ENCODE assay signal across 4 fruit fly cellular contexts in genomic region chr3R:24203426-24203825, dm6.
TF ChIP-seq lines count a peak whose summit lies in the region.

No protein-coding gene starts in this region.

- no peak for TF ChIP-seq CTCF in whole organism, embryonic (GFP tag; optimal IDR thresholded peaks at IDR 0.05; lab: Kevin White, UChicago)

TF ChIP-seq in whole organism, embryonic, 481 proteins besides CTCF, POLR2A, EP300 and RAD21 (continues in another document):
- TF ChIP-seq gem (tag; optimal IDR thresholded peaks at IDR 0.05; lab: Kevin White, UChicago) (peak; percentile 53), CG8281 (tag; optimal IDR thresholded peaks at IDR 0.05; lab: Kevin White, UChicago) (no peak), HLH3B (GFP tag; IDR thresholded peaks at IDR 0.05; lab: Robert Waterston, UW) (0 out of 2 replicates have a peak, but pooled peaks have one; percentile 11), CG14710 (tag; optimal IDR thresholded peaks at IDR 0.05; lab: Kevin White, UChicago) (peak; percentile 3), nmo (GFP tag; optimal IDR thresholded peaks at IDR 0.05; lab: Kevin White, UChicago) (peak; percentile 35), Dad (GFP tag; optimal IDR thresholded peaks at IDR 0.05; lab: Kevin White, UChicago) (no peak), CG2875 (GFP tag; optimal IDR thresholded peaks at IDR 0.05; lab: Kevin White, UChicago) (peak; percentile 15), CG11696 (GFP tag; IDR thresholded peaks at IDR 0.05; lab: Robert Waterston, UW) (peak; percentile 52), Mes4 (GFP tag; optimal IDR thresholded peaks at IDR 0.05; lab: Kevin White, UChicago) (no peak), insv (GFP tag; optimal IDR thresholded peaks at IDR 0.05; lab: Kevin White, UChicago) (no peak), H15 (GFP tag; IDR thresholded peaks at IDR 0.05; lab: Robert Waterston, UW) (no peak), CG18262 (tag; optimal IDR thresholded peaks at IDR 0.05; lab: Kevin White, UChicago) (peak; percentile 15), sisA (GFP tag; IDR thresholded peaks at IDR 0.05; lab: Robert Waterston, UW) (no peak), CG8388 (GFP tag; optimal IDR thresholded peaks at IDR 0.05; lab: Kevin White, UChicago) (peak; percentile 44), Nf-YA (GFP tag; IDR thresholded peaks at IDR 0.05; lab: Robert Waterston, UW) (no peak), Xrp1 (GFP tag; IDR thresholded peaks at IDR 0.05; lab: Robert Waterston, UW) (peak; percentile 53; the same call in 1 of the 2 replicates), Sox100B (GFP tag; optimal IDR thresholded peaks at IDR 0.05; lab: Kevin White, UChicago) (peak; percentile 50), CG7987 (GFP tag; optimal IDR thresholded peaks at IDR 0.05; lab: Kevin White, UChicago) (no peak), lola (GFP tag; optimal IDR thresholded peaks at IDR 0.05; lab: Kevin White, UChicago) (peak in 1 of 3 experiments; percentile 17), unpg (GFP tag; optimal IDR thresholded peaks at IDR 0.05; lab: Kevin White, UChicago) (peak; percentile 36), CG3407 (GFP tag; optimal IDR thresholded peaks at IDR 0.05; lab: Kevin White, UChicago) (no peak), BEAF-32 (GFP tag; optimal IDR thresholded peaks at IDR 0.05; lab: Kevin White, UChicago) (no peak), CG32772 (GFP tag; IDR thresholded peaks at IDR 0.05; lab: Robert Waterston, UW) (no peak)

TF ChIP-seq in whole organism, prepupa, 60 proteins besides CTCF, POLR2A, EP300 and RAD21 (continues in another document):
- TF ChIP-seq CG10631 (GFP tag; optimal IDR thresholded peaks at IDR 0.05; lab: Kevin White, UChicago) (peak; percentile 79), spab (GFP tag; optimal IDR thresholded peaks at IDR 0.05; lab: Kevin White, UChicago) (peak; percentile 69), CG4318 (GFP tag; optimal IDR thresholded peaks at IDR 0.05; lab: Kevin White, UChicago) (peak; percentile 76), eg (GFP tag; IDR thresholded peaks at IDR 0.05; lab: Robert Waterston, UW) (peak; percentile 84), CG8632 (GFP tag; optimal IDR thresholded peaks at IDR 0.05; lab: Kevin White, UChicago) (peak; percentile 85), dac (GFP tag; optimal IDR thresholded peaks at IDR 0.05; lab: Kevin White, UChicago) (peak; percentile 80), Sox14 (GFP tag; optimal IDR thresholded peaks at IDR 0.05; lab: Kevin White, UChicago) (peak; percentile 89), CG11902 (GFP tag; optimal IDR thresholded peaks at IDR 0.05; lab: Kevin White, UChicago) (peak; percentile 69), Hr39 (GFP tag; optimal IDR thresholded peaks at IDR 0.05; lab: Kevin White, UChicago) (peak; percentile 83), CG8319 (GFP tag; optimal IDR thresholded peaks at IDR 0.05; lab: Kevin White, UChicago) (peak; percentile 72), CG8119 (GFP tag; IDR thresholded peaks at IDR 0.05; lab: Robert Waterston, UW) (peak; percentile 94), CG32006 (GFP tag; optimal IDR thresholded peaks at IDR 0.05; lab: Kevin White, UChicago) (peak; percentile 90), svp (GFP tag; lab: Kevin White, UChicago) (peak; percentile 94), cyc (GFP tag; optimal IDR thresholded peaks at IDR 0.05; lab: Kevin White, UChicago) (peak; percentile 76), esn (GFP tag; optimal IDR thresholded peaks at IDR 0.05; lab: Kevin White, UChicago) (peak; percentile 89), achi (GFP tag; optimal IDR thresholded peaks at IDR 0.05; lab: Kevin White, UChicago) (peak; percentile 86), Lpt (GFP tag; optimal IDR thresholded peaks at IDR 0.05; lab: Kevin White, UChicago) (peak; percentile 88), Smox (GFP tag; optimal IDR thresholded peaks at IDR 0.05; lab: Kevin White, UChicago) (peak; percentile 81), pdm3 (GFP tag; optimal IDR thresholded peaks at IDR 0.05; lab: Kevin White, UChicago) (peak; percentile 89), lz (GFP tag; optimal IDR thresholded peaks at IDR 0.05; lab: Kevin White, UChicago) (peak; percentile 84), CG15336 (GFP tag; IDR thresholded peaks at IDR 0.05; lab: Robert Waterston, UW) (peak; percentile 94), ss (GFP tag; optimal IDR thresholded peaks at IDR 0.05; lab: Kevin White, UChicago) (peak; percentile 82 to 86), Gug (GFP tag; IDR thresholded peaks at IDR 0.05; lab: Robert Waterston, UW) (peak; percentile 80), fkh (GFP tag; optimal IDR thresholded peaks at IDR 0.05; lab: Kevin White, UChicago) (no peak)

TF ChIP-seq in whole organism, pupa, 21 proteins besides CTCF, POLR2A, EP300 and RAD21:
- peak; percentile 84 for TF ChIP-seq CG8301 (tag; optimal IDR thresholded peaks at IDR 0.05; lab: Kevin White, UChicago)
- TF ChIP-seq CG13204 (GFP tag; optimal IDR thresholded peaks at IDR 0.05; lab: Kevin White, UChicago): peak; percentile 10
- peak; percentile 80 for TF ChIP-seq Snoo (tag; optimal IDR thresholded peaks at IDR 0.05; lab: Kevin White, UChicago)
- TF ChIP-seq fd96Ca (GFP tag; IDR thresholded peaks at IDR 0.05; lab: Robert Waterston, UW): peak; percentile 88
- TF ChIP-seq CG8159 (tag; optimal IDR thresholded peaks at IDR 0.05; lab: Kevin White, UChicago): peak; percentile 81
- peak; percentile 44 for TF ChIP-seq CG12605 (GFP tag; IDR thresholded peaks at IDR 0.05; lab: Robert Waterston, UW)
- TF ChIP-seq rn (GFP tag; IDR thresholded peaks at IDR 0.05; lab: Robert Waterston, UW): 0 out of 2 replicates have a peak, but pooled peaks have one; percentile 18
- TF ChIP-seq Pif1B (GFP tag; optimal IDR thresholded peaks at IDR 0.05; lab: Kevin White, UChicago): peak; percentile 84
- TF ChIP-seq CG32121 (GFP tag; IDR thresholded peaks at IDR 0.05; lab: Robert Waterston, UW): peak; percentile 84
- TF ChIP-seq D1 (tag; optimal IDR thresholded peaks at IDR 0.05; lab: Kevin White, UChicago): no peak
- peak; percentile 87 for TF ChIP-seq CG14655 (GFP tag; optimal IDR thresholded peaks at IDR 0.05; lab: Kevin White, UChicago)
- peak; percentile 83 for TF ChIP-seq CG4496 (GFP tag; IDR thresholded peaks at IDR 0.05; lab: Robert Waterston, UW)
- peak; percentile 83 for TF ChIP-seq Pif1A (GFP tag; optimal IDR thresholded peaks at IDR 0.05; lab: Kevin White, UChicago)
- peak; percentile 61 for TF ChIP-seq CG34367 (tag; optimal IDR thresholded peaks at IDR 0.05; lab: Kevin White, UChicago)
- TF ChIP-seq Ets98B (GFP tag; IDR thresholded peaks at IDR 0.05; lab: Robert Waterston, UW): peak; percentile 76
- TF ChIP-seq CG17806 (tag; optimal IDR thresholded peaks at IDR 0.05; lab: Kevin White, UChicago): peak; percentile 73
- peak; percentile 13; the same call in 1 of the 2 replicates for TF ChIP-seq CG10348 (GFP tag; IDR thresholded peaks at IDR 0.05; lab: Robert Waterston, UW)
- TF ChIP-seq EcR (GFP tag; optimal IDR thresholded peaks at IDR 0.05; lab: Kevin White, UChicago): peak; percentile 46
- peak; percentile 78 for TF ChIP-seq CG9948 (tag; optimal IDR thresholded peaks at IDR 0.05; lab: Kevin White, UChicago)
- TF ChIP-seq gl (tag; optimal IDR thresholded peaks at IDR 0.05; lab: Kevin White, UChicago): peak; percentile 37
- peak; percentile 82 for TF ChIP-seq CG15710 (tag; optimal IDR thresholded peaks at IDR 0.05; lab: Kevin White, UChicago)

TF ChIP-seq in whole organism, wandering third instar larva, 38 proteins besides CTCF, POLR2A, EP300 and RAD21 (continues in another document):
- peak; percentile 61 for TF ChIP-seq sage (GFP tag; optimal IDR thresholded peaks at IDR 0.05; lab: Kevin White, UChicago)
- no peak for TF ChIP-seq sv (GFP tag; optimal IDR thresholded peaks at IDR 0.05; lab: Kevin White, UChicago)
- TF ChIP-seq Hr78 (GFP tag; optimal IDR thresholded peaks at IDR 0.05; lab: Kevin White, UChicago): no peak
- peak; percentile 54 for TF ChIP-seq psq (GFP tag; optimal IDR thresholded peaks at IDR 0.05; lab: Kevin White, UChicago)
- TF ChIP-seq tai (GFP tag; optimal IDR thresholded peaks at IDR 0.05; lab: Kevin White, UChicago): no peak
- TF ChIP-seq woc (GFP tag; optimal IDR thresholded peaks at IDR 0.05; lab: Kevin White, UChicago): peak; percentile 81
- peak in 1 of 2 experiments; percentile 76 for TF ChIP-seq foxo (GFP tag; optimal IDR thresholded peaks at IDR 0.05; lab: Kevin White, UChicago)
- TF ChIP-seq N (GFP tag; optimal IDR thresholded peaks at IDR 0.05; lab: Kevin White, UChicago): no peak
- peak; percentile 67 for TF ChIP-seq HLH106 (tag; optimal IDR thresholded peaks at IDR 0.05; lab: Kevin White, UChicago)
- no peak for TF ChIP-seq CrebA (GFP tag; optimal IDR thresholded peaks at IDR 0.05; lab: Kevin White, UChicago; ENCODE audit: borderline replicate concordance)
- TF ChIP-seq GATAd (GFP tag; optimal IDR thresholded peaks at IDR 0.05; lab: Kevin White, UChicago): no peak
- no peak for TF ChIP-seq Mio (GFP tag; optimal IDR thresholded peaks at IDR 0.05; lab: Kevin White, UChicago)
- no peak for TF ChIP-seq Dif (GFP tag; optimal IDR thresholded peaks at IDR 0.05; lab: Kevin White, UChicago; ENCODE audit: partially characterized antibody)
- no peak for TF ChIP-seq brk (GFP tag; optimal IDR thresholded peaks at IDR 0.05; lab: Kevin White, UChicago)
- no peak for TF ChIP-seq Abd-B (GFP tag; optimal IDR thresholded peaks at IDR 0.05; lab: Kevin White, UChicago)
- TF ChIP-seq rgr (GFP tag; optimal IDR thresholded peaks at IDR 0.05; lab: Kevin White, UChicago): peak; percentile 70
- no peak for TF ChIP-seq CG9705 (GFP tag; optimal IDR thresholded peaks at IDR 0.05; lab: Kevin White, UChicago)
- no peak for TF ChIP-seq Jra (GFP tag; optimal IDR thresholded peaks at IDR 0.05; lab: Kevin White, UChicago)
- peak; percentile 74 for TF ChIP-seq OdsH (GFP tag; optimal IDR thresholded peaks at IDR 0.05; lab: Kevin White, UChicago)
- TF ChIP-seq pan (optimal IDR thresholded peaks at IDR 0.05; lab: Kevin White, UChicago): no peak
- TF ChIP-seq lola (GFP tag; optimal IDR thresholded peaks at IDR 0.05; lab: Kevin White, UChicago): no peak
- TF ChIP-seq br (GFP tag; optimal IDR thresholded peaks at IDR 0.05; lab: Kevin White, UChicago): peak; percentile 77
- peak; percentile 71 for TF ChIP-seq Rel (GFP tag; optimal IDR thresholded peaks at IDR 0.05; lab: Kevin White, UChicago)
- TF ChIP-seq Rel (tag; optimal IDR thresholded peaks at IDR 0.05; lab: Kevin White, UChicago): no peak
- no peak for TF ChIP-seq Vsx2 (GFP tag; optimal IDR thresholded peaks at IDR 0.05; lab: Kevin White, UChicago; ENCODE audit: partially characterized antibody)
- no peak for TF ChIP-seq Myc (optimal IDR thresholded peaks at IDR 0.05; lab: Kevin White, UChicago)
- TF ChIP-seq Hnf4 (GFP tag; optimal IDR thresholded peaks at IDR 0.05; lab: Kevin White, UChicago): no peak
- TF ChIP-seq dmrt93B (GFP tag; optimal IDR thresholded peaks at IDR 0.05; lab: Kevin White, UChicago): peak; percentile 66
- no peak for TF ChIP-seq Hr83 (GFP tag; optimal IDR thresholded peaks at IDR 0.05; lab: Kevin White, UChicago; ENCODE audit: poor library complexity, severe bottlenecking)
- TF ChIP-seq dl (GFP tag; optimal IDR thresholded peaks at IDR 0.05; lab: Kevin White, UChicago; ENCODE audit: insufficient read depth in 1 of 2, partially characterized antibody in 2 of 2): no peak
- TF ChIP-seq ey (GFP tag; optimal IDR thresholded peaks at IDR 0.05; lab: Kevin White, UChicago): peak; percentile 78
- no peak for TF ChIP-seq dsf (GFP tag; optimal IDR thresholded peaks at IDR 0.05; lab: Kevin White, UChicago; ENCODE audit: borderline replicate concordance)

Comparison
In these comparisons a context has a peak if more than half of its experiments do, and no peak if none do; other contexts are left out.
1. Of the 7 proteins assayed by ChIP-seq in both whole organism, embryonic and whole organism, prepupa: peak only in whole organism, embryonic: none; only in whole organism, prepupa: CG16779, CG6854, Gug, Hr39 and Lpt; in both: Blimp-1 and Sox102F; in neither: 0.